Worm (Caenorhabditis elegans) whole organism, L1 larva: ENCODE measurements around the gene T16G12.4.

Experiments
- Y116A8C.19 ChIP-seq: sonication (generic microtip); optimal IDR thresholded peaks from 2 replicates; lab custom pipeline; 2016; ENCODE audit warnings: missing compliant biosample characterization, missing genetic modification characterization, borderline replicate concordance
- alr-1 ChIP-seq: fragments of 200-800 bp; sonication (Bioruptor generic); optimal IDR thresholded peaks from 2 replicates; lab custom pipeline; 2018; ENCODE audit warnings: borderline replicate concordance, mild to moderate bottlenecking, missing genetic modification characterization, missing compliant biosample characterization
- aly-2 ChIP-seq: fragments of 150-350 bp; optimal IDR thresholded peaks from 2 replicates; lab custom pipeline; 2014; ENCODE audit warnings: missing biosample characterization, missing genetic modification characterization
- blmp-1 ChIP-seq: fragments of 150-350 bp; optimal IDR thresholded peaks from 2 replicates; lab custom pipeline; 2014; ENCODE audit warnings: missing biosample characterization, missing genetic modification characterization
- ceh-8 ChIP-seq: fragments of 200-800 bp; sonication (Bioruptor generic); optimal IDR thresholded peaks from 2 replicates; lab custom pipeline; 2018; ENCODE audit warnings: mild to moderate bottlenecking, missing genetic modification characterization, moderate library complexity, missing compliant biosample characterization
- efl-1 ChIP-seq, 4 experiments: fragments of 150-350 bp; optimal IDR thresholded peaks in 3 of 4; peaks in 1 of 4; 1 replicate in 1 of 4; 2 replicates in 3 of 4; lab custom pipeline; 2014; ENCODE audit warnings: missing biosample characterization in 2 of 4, missing genetic modification characterization in 2 of 4, missing genetic modification reagents in 2 of 4
- egl-13 ChIP-seq: sonication (generic microtip); optimal IDR thresholded peaks from 2 replicates; lab custom pipeline; 2016; ENCODE audit warnings: missing genotype, missing genetic modification reagents, missing genetic modification characterization, missing compliant biosample characterization
- elt-2 ChIP-seq: sonication (generic microtip); optimal IDR thresholded peaks from 2 replicates; lab custom pipeline; 2016; ENCODE audit warnings: missing genetic modification characterization, mild to moderate bottlenecking, inconsistent platforms, missing compliant biosample characterization, missing genetic modification reagents
- elt-3 ChIP-seq, 6 experiments: fragments of 150-350 bp in 1 of 6; sonication (generic microtip); optimal IDR thresholded peaks; 2 replicates each; lab custom pipeline; 2017 to 2018; ENCODE audit warnings: missing biosample characterization in 6 of 6, missing genetic modification characterization in 6 of 6, inconsistent platforms in 1 of 6
- ets-5 ChIP-seq: fragments of 200-800 bp; sonication (Bioruptor generic); IDR thresholded peaks from 2 replicates; pipeline ENCODE4 v1.3.6; 2022; ENCODE audit warnings: missing genetic modification characterization, missing compliant biosample characterization
- fkh-10 ChIP-seq: sonication (generic microtip); optimal IDR thresholded peaks from 2 replicates; lab custom pipeline; 2017; ENCODE audit warnings: missing biosample characterization, missing genetic modification reagents, missing genetic modification characterization
- fkh-4 ChIP-seq: sonication (generic microtip); optimal IDR thresholded peaks from 2 replicates; lab custom pipeline; 2016; ENCODE audit warnings: missing compliant biosample characterization, missing genetic modification characterization, borderline replicate concordance
- fkh-8 ChIP-seq: sonication (generic microtip); optimal IDR thresholded peaks from 2 replicates; lab custom pipeline; 2016; ENCODE audit warnings: mild to moderate bottlenecking, missing genetic modification characterization, missing compliant biosample characterization
- grh-1 ChIP-seq: fragments of 200-800 bp; sonication (Bioruptor generic); IDR thresholded peaks from 2 replicates; pipeline ENCODE4 v1.3.6; 2022; ENCODE audit warnings: missing genetic modification reagents, missing genetic modification characterization, missing compliant biosample characterization
- hlh-17 ChIP-seq: fragments of 200-800 bp; sonication (Bioruptor generic); optimal IDR thresholded peaks from 2 replicates; lab custom pipeline; 2018; ENCODE audit warnings: missing genetic modification characterization, mild to moderate bottlenecking, missing compliant biosample characterization, moderate library complexity, borderline replicate concordance
- irx-1 ChIP-seq: sonication (generic microtip); optimal IDR thresholded peaks from 2 replicates; lab custom pipeline; 2016; ENCODE audit warnings: missing genetic modification characterization, missing compliant biosample characterization
- lin-13 ChIP-seq: fragments of 150-350 bp; optimal IDR thresholded peaks from 2 replicates; lab custom pipeline; 2014; ENCODE audit warnings: missing biosample characterization, missing genetic modification reagents, missing genetic modification characterization
- lin-14 ChIP-seq: fragments of 200-800 bp; sonication (Bioruptor generic); optimal IDR thresholded peaks from 2 replicates; lab custom pipeline; 2018; ENCODE audit warnings: mild to moderate bottlenecking, missing genetic modification characterization, moderate library complexity, missing compliant biosample characterization
- lin-35 ChIP-seq, 2 experiments: fragments of 150-350 bp; optimal IDR thresholded peaks; 2 replicates each; lab custom pipeline; 2014; ENCODE audit warnings: missing biosample characterization in 2 of 2, missing genetic modification characterization in 2 of 2, missing genetic modification reagents in 2 of 2
- lir-3 ChIP-seq: sonication (generic microtip); optimal IDR thresholded peaks from 2 replicates; lab custom pipeline; 2016; ENCODE audit warnings: mild to moderate bottlenecking, missing genetic modification characterization, moderate library complexity, missing compliant biosample characterization; ENCODE audit not compliant: poor library complexity
- lsy-2 ChIP-seq, 2 experiments: fragments of 150-350 bp; optimal IDR thresholded peaks; 2 replicates each; lab custom pipeline; 2014; ENCODE audit warnings: missing biosample characterization in 2 of 2, missing genetic modification characterization in 2 of 2
- mdl-1 ChIP-seq, 2 experiments: fragments of 150-350 bp; optimal IDR thresholded peaks; 2 replicates each; lab custom pipeline; 2014 to 2017; ENCODE audit warnings: missing biosample characterization in 2 of 2, missing genetic modification characterization in 2 of 2, inconsistent platforms in 1 of 2
- mef-2 ChIP-seq: fragments of 150-350 bp; optimal IDR thresholded peaks from 2 replicates; lab custom pipeline; 2014; ENCODE audit warnings: missing biosample characterization, missing genetic modification characterization
- mep-1 ChIP-seq: fragments of 150-350 bp; optimal IDR thresholded peaks from 2 replicates; lab custom pipeline; 2014; ENCODE audit warnings: missing biosample characterization, missing genetic modification characterization
- nhr-19 ChIP-seq: fragments of 200-800 bp; sonication (Bioruptor generic); conservative IDR thresholded peaks from 2 replicates; pipeline ENCODE4 v1.3.6; 2022; ENCODE audit warnings: missing genetic modification characterization, missing compliant biosample characterization
- nhr-237 ChIP-seq: fragments of 150-350 bp; optimal IDR thresholded peaks from 2 replicates; lab custom pipeline; 2014; ENCODE audit warnings: missing biosample characterization, missing genetic modification characterization
- nhr-28 ChIP-seq: fragments of 150-350 bp; optimal IDR thresholded peaks from 2 replicates; lab custom pipeline; 2014; ENCODE audit warnings: missing biosample characterization, missing genetic modification characterization
- nhr-47 ChIP-seq: sonication (generic microtip); optimal IDR thresholded peaks from 2 replicates; lab custom pipeline; 2016; ENCODE audit warnings: mild to moderate bottlenecking, missing genetic modification characterization, moderate library complexity, missing compliant biosample characterization
- nhr-71 ChIP-seq: sonication (generic microtip); optimal IDR thresholded peaks from 2 replicates; lab custom pipeline; 2016; ENCODE audit warnings: mild to moderate bottlenecking, missing genetic modification characterization, moderate library complexity, missing compliant biosample characterization
- nhr-76 ChIP-seq: sonication (generic microtip); optimal IDR thresholded peaks from 2 replicates; lab custom pipeline; 2017; ENCODE audit warnings: missing biosample characterization, missing genetic modification characterization
- nhr-77 ChIP-seq: fragments of 150-350 bp; optimal IDR thresholded peaks from 2 replicates; lab custom pipeline; 2014; ENCODE audit warnings: missing biosample characterization, missing genetic modification characterization
- nhr-84 ChIP-seq: sonication (generic microtip); optimal IDR thresholded peaks from 2 replicates; lab custom pipeline; 2017; ENCODE audit warnings: missing biosample characterization, missing genetic modification characterization
- nhr-85 ChIP-seq: sonication (generic microtip); peaks from one replicate; lab custom pipeline; 2016; ENCODE audit warnings: missing genetic modification characterization, inconsistent platforms, missing compliant biosample characterization
- nhr-90 ChIP-seq: sonication (generic microtip); optimal IDR thresholded peaks from 2 replicates; lab custom pipeline; 2016; ENCODE audit warnings: mild to moderate bottlenecking, missing genetic modification characterization, missing compliant biosample characterization; ENCODE audit not compliant: poor library complexity
- pqm-1 ChIP-seq: sonication (generic microtip); optimal IDR thresholded peaks from 3 replicates; lab custom pipeline; 2017; ENCODE audit warnings: missing biosample characterization, missing genetic modification characterization
- rnt-1 ChIP-seq: sonication (generic microtip); optimal IDR thresholded peaks from 2 replicates; lab custom pipeline; 2016; ENCODE audit warnings: mild to moderate bottlenecking, missing genetic modification characterization, moderate library complexity, missing compliant biosample characterization
- skn-1 ChIP-seq: fragments of 150-350 bp; optimal IDR thresholded peaks from 2 replicates; lab custom pipeline; 2014; ENCODE audit warnings: missing biosample characterization, missing genetic modification characterization
- snu-23 ChIP-seq: sonication (generic microtip); optimal IDR thresholded peaks from 2 replicates; lab custom pipeline; 2016; ENCODE audit warnings: missing genetic modification characterization, missing compliant biosample characterization
- sox-4 ChIP-seq: sonication (generic microtip); optimal IDR thresholded peaks from 2 replicates; lab custom pipeline; 2016; ENCODE audit warnings: missing genetic modification characterization, missing compliant biosample characterization
- sptf-1 ChIP-seq: fragments of 150-350 bp; optimal IDR thresholded peaks from 2 replicates; lab custom pipeline; 2014; ENCODE audit warnings: missing biosample characterization, missing genetic modification characterization
- swsn-7 ChIP-seq: sonication (generic microtip); optimal IDR thresholded peaks from 2 replicates; lab custom pipeline; 2016; ENCODE audit warnings: missing genetic modification characterization, missing compliant biosample characterization
- tbx-2 ChIP-seq: sonication (generic microtip); optimal IDR thresholded peaks from 2 replicates; lab custom pipeline; 2016; ENCODE audit warnings: missing genetic modification characterization, missing compliant biosample characterization
- tlp-1 ChIP-seq: fragments of 150-350 bp; optimal IDR thresholded peaks from 2 replicates; lab custom pipeline; 2014; ENCODE audit warnings: missing biosample characterization, missing genetic modification characterization
- unc-30 ChIP-seq: sonication (generic microtip); optimal IDR thresholded peaks from 2 replicates; lab custom pipeline; 2017; ENCODE audit warnings: missing biosample characterization, missing genetic modification characterization
- unc-86 ChIP-seq: sonication (generic microtip); optimal IDR thresholded peaks from 2 replicates; lab custom pipeline; 2016; ENCODE audit warnings: missing genetic modification characterization, missing compliant biosample characterization
- vab-15 ChIP-seq: sonication (generic microtip); optimal IDR thresholded peaks from 2 replicates; lab custom pipeline; 2017; ENCODE audit warnings: missing genotype, mild to moderate bottlenecking, missing genetic modification characterization, missing compliant biosample characterization
- zip-4 ChIP-seq: fragments of 200-800 bp; sonication (Bioruptor generic); optimal IDR thresholded peaks from 2 replicates; lab custom pipeline; 2018; ENCODE audit warnings: mild to moderate bottlenecking, missing genetic modification characterization, moderate library complexity, missing compliant biosample characterization
- ztf-11 ChIP-seq, 2 experiments: sonication (generic microtip); optimal IDR thresholded peaks; 2 replicates each; lab custom pipeline; 2016 to 2017; ENCODE audit warnings: missing genetic modification characterization in 2 of 2, missing biosample characterization in 1 of 2, missing compliant biosample characterization in 1 of 2

T16G12.4 gene

ce11 chrIII:10094538-10094937, 36.9 kb downstream of the T16G12.4 start (continued):
- no peak for TF ChIP-seq zip-4 (GFP tag; lab: Kevin White, UChicago)
- no peak for TF ChIP-seq nhr-28 (tag; lab: Kevin White, UChicago)
- no peak for TF ChIP-seq pqm-1 (tag; lab: Kevin White, UChicago)
- TF ChIP-seq ets-5 (GFP tag; lab: Robert Waterston, UW), result no peak
- no peak for TF ChIP-seq Y116A8C.19 (tag; lab: Kevin White, UChicago)
- TF ChIP-seq skn-1 (tag; lab: Kevin White, UChicago), result no peak
- no peak for TF ChIP-seq fkh-10 (GFP tag; lab: Kevin White, UChicago)
- TF ChIP-seq mdl-1 (tag; optimal IDR thresholded peaks at IDR 0.05; lab: Kevin White, UChicago), result no peak
- no peak for TF ChIP-seq elt-2 (tag; lab: Kevin White, UChicago)
- no peak for TF ChIP-seq lir-3 (tag; lab: Kevin White, UChicago)
- no peak for TF ChIP-seq unc-86 (tag; lab: Kevin White, UChicago)
- TF ChIP-seq lin-14 (GFP tag; lab: Kevin White, UChicago), result peak; percentile 60
- no peak for TF ChIP-seq unc-30 (tag; lab: Kevin White, UChicago)
- no peak for TF ChIP-seq mef-2 (tag; lab: Kevin White, UChicago)
- peak; percentile 56 for TF ChIP-seq snu-23 (GFP tag; lab: Kevin White, UChicago)
- no peak for TF ChIP-seq nhr-84 (tag; lab: Kevin White, UChicago)
- TF ChIP-seq efl-1 (optimal IDR thresholded peaks at IDR 0.05; lab: Kevin White, UChicago), result peak in 1 of 2 experiments; percentile 6
- peak in 1 of 2 experiments; percentile 83 for TF ChIP-seq efl-1 (GFP tag; optimal IDR thresholded peaks at IDR 0.05 in 1 of 2; lab: Kevin White, UChicago)
- TF ChIP-seq nhr-76 (tag; lab: Kevin White, UChicago), result no peak
- TF ChIP-seq fkh-4 (tag; lab: Kevin White, UChicago), result no peak
- peak; percentile 43 for TF ChIP-seq blmp-1
- no peak for TF ChIP-seq sox-4 (tag; lab: Kevin White, UChicago)
- TF ChIP-seq egl-13 (tag; lab: Kevin White, UChicago), result no peak
- TF ChIP-seq nhr-19 (GFP tag; lab: Robert Waterston, UW), result no peak; the same call in 1 of the 2 replicates
- no peak for TF ChIP-seq lin-13
- peak; percentile 80 for TF ChIP-seq nhr-85 (tag; lab: Kevin White, UChicago)
- TF ChIP-seq tbx-2 (tag; lab: Kevin White, UChicago), result no peak
- no peak for TF ChIP-seq irx-1 (tag; lab: Kevin White, UChicago)
- TF ChIP-seq nhr-47, result peak; percentile 21
- TF ChIP-seq ztf-11 (tag; optimal IDR thresholded peaks at IDR 0.05; lab: Kevin White, UChicago), result peak in 1 of 2 experiments; percentile 62
- TF ChIP-seq rnt-1 (tag; lab: Kevin White, UChicago), result peak; percentile 33
- no peak for TF ChIP-seq elt-3 (tag; optimal IDR thresholded peaks at IDR 0.05; lab: Kevin White, UChicago)
- TF ChIP-seq nhr-71 (tag; lab: Kevin White, UChicago), result peak; percentile 36
- no peak for TF ChIP-seq nhr-237 (tag; lab: Kevin White, UChicago)
- no peak for TF ChIP-seq alr-1

ce11 chrIII:10095377-10095776, 37.8 kb downstream of the T16G12.4 start:
- no peak for TF ChIP-seq nhr-85 (tag; lab: Kevin White, UChicago)
- peak in 1 of 2 experiments; percentile 49 for TF ChIP-seq lsy-2 (tag; optimal IDR thresholded peaks at IDR 0.05; lab: Kevin White, UChicago)
- TF ChIP-seq blmp-1, result peak; percentile 8
- peak in 1 of 2 experiments; percentile 6 for TF ChIP-seq lin-35 (GFP tag; optimal IDR thresholded peaks at IDR 0.05; lab: Kevin White, UChicago)
- no peak for TF ChIP-seq swsn-7
- TF ChIP-seq, all 84 proteins: peak for 3

ce11 chrIII:10096525-10096972, 38.9 kb downstream of the T16G12.4 start:
- TF ChIP-seq egl-13 (tag; lab: Kevin White, UChicago) (peak; percentile 76), fkh-8 (tag; lab: Kevin White, UChicago) (peak; percentile 91), unc-30 (tag; lab: Kevin White, UChicago) (no peak), grh-1 (GFP tag; lab: Robert Waterston, UW) (peak; percentile 60), hlh-17 (GFP tag; lab: Kevin White, UChicago) (no peak), mep-1 (tag; lab: Kevin White, UChicago) (peak; percentile 83), nhr-85 (tag; lab: Kevin White, UChicago) (peak; percentile 93), aly-2 (tag; lab: Kevin White, UChicago) (peak; percentile 78), lin-14 (GFP tag; lab: Kevin White, UChicago) (peak; percentile 99), elt-2 (tag; lab: Kevin White, UChicago) (peak; percentile 68), sptf-1 (tag; lab: Kevin White, UChicago) (no peak), ceh-8 (GFP tag; lab: Kevin White, UChicago) (peak; percentile 86), sox-4 (tag; lab: Kevin White, UChicago) (peak; percentile 26), tlp-1 (tag; lab: Kevin White, UChicago) (no peak), nhr-77 (tag; lab: Kevin White, UChicago) (peak; percentile 90), nhr-84 (tag; lab: Kevin White, UChicago) (no peak), nhr-28 (tag; lab: Kevin White, UChicago) (no peak), nhr-90 (tag; lab: Kevin White, UChicago) (peak; percentile 83), vab-15 (tag; lab: Kevin White, UChicago) (no peak)
